Fruit fly (Drosophila melanogaster) whole organism, prepupa: ENCODE measurements around the gene Med.

Experiments used
- Blimp-1 ChIP-seq: fragments of 200-800 bp; sonication (Bioruptor generic); optimal IDR thresholded peaks from 3 replicates; lab custom pipeline; 2017; ENCODE audit warnings: missing biosample characterization, missing genetic modification characterization, mild to moderate bottlenecking, moderate library complexity, missing genetic modification reagents
- CG1621 ChIP-seq: fragments of 200-800 bp; sonication (Bioruptor generic); optimal IDR thresholded peaks from 3 replicates; lab custom pipeline; 2018; ENCODE audit warnings: missing biosample characterization, mild to moderate bottlenecking, missing genetic modification characterization
- CG3919 ChIP-seq: fragments of 200-800 bp; sonication (Bioruptor generic); optimal IDR thresholded peaks from 3 replicates; lab custom pipeline; 2016; ENCODE audit warnings: missing biosample characterization, missing genetic modification characterization
- CG6163 ChIP-seq: fragments of 200-800 bp; sonication (Bioruptor generic); IDR thresholded peaks from 3 replicates; pipeline ENCODE4 v1.3.6; 2022; ENCODE audit warnings: missing biosample characterization, missing genetic modification characterization
- CG6276 ChIP-seq: fragments of 200-800 bp; sonication (Bioruptor generic); optimal IDR thresholded peaks from 2 replicates; lab custom pipeline; 2017; ENCODE audit warnings: missing biosample characterization, mild to moderate bottlenecking, missing genetic modification characterization
- CG6854 ChIP-seq: fragments of 200-800 bp; sonication (Bioruptor generic); optimal IDR thresholded peaks from 2 replicates; lab custom pipeline; 2017; ENCODE audit warnings: missing biosample characterization, mild to moderate bottlenecking, missing genetic modification characterization
- CG8319 ChIP-seq: fragments of 200-800 bp; sonication (Bioruptor generic); optimal IDR thresholded peaks from 3 replicates; lab custom pipeline; 2016; ENCODE audit warnings: missing biosample characterization, missing genetic modification characterization
- Eip78C ChIP-seq: fragments of 200-800 bp; sonication (Bioruptor generic); peaks from one replicate; lab custom pipeline; 2016; ENCODE audit warnings: missing biosample characterization, missing genetic modification characterization
- Ets21C ChIP-seq: fragments of 200-800 bp; sonication (Bioruptor generic); optimal IDR thresholded peaks from 3 replicates; lab custom pipeline; 2016; ENCODE audit warnings: missing biosample characterization, missing genetic modification characterization
- OdsH ChIP-seq: fragments of 200-800 bp; sonication (Bioruptor generic); optimal IDR thresholded peaks from 3 replicates; lab custom pipeline; 2016; ENCODE audit warnings: missing biosample characterization, missing genetic modification characterization
- lz ChIP-seq: fragments of 200-800 bp; sonication (Bioruptor generic); optimal IDR thresholded peaks from 3 replicates; lab custom pipeline; 2016; ENCODE audit warnings: missing biosample characterization, missing genetic modification characterization
- spab ChIP-seq: fragments of 200-800 bp; sonication (Bioruptor generic); optimal IDR thresholded peaks from 2 replicates; lab custom pipeline; 2017; ENCODE audit warnings: missing biosample characterization, mild to moderate bottlenecking, missing genetic modification characterization, missing genetic modification reagents

- TF ChIP-seq CG6276 (no peak), CG6854 (GFP tag; lab: Kevin White, UChicago) (no peak), Eip78C (GFP tag; lab: Kevin White, UChicago) (no peak), CG1621 (tag; lab: Kevin White, UChicago) (no peak), CG6163 (GFP tag; lab: Robert Waterston, UW) (no peak), Ets21C (GFP tag; lab: Kevin White, UChicago) (no peak), spab (no peak), lz (no peak), OdsH (GFP tag; lab: Kevin White, UChicago) (no peak), CG3919 (GFP tag; lab: Kevin White, UChicago) (no peak), Blimp-1 (GFP tag; lab: Kevin White, UChicago) (no peak), CG8319 (GFP tag; lab: Kevin White, UChicago) (no peak)
Observed at dm6 chr3R:31626237-31626636, 15.4 kb downstream of the Med start.
